Fruit fly (Drosophila melanogaster) whole organism, embryonic: ENCODE measurements around the gene CG9497.

Experiments used
- CG10147 ChIP-seq: fragments of 200-800 bp; sonication (Bioruptor generic); optimal IDR thresholded peaks from 2 replicates; lab custom pipeline; 2019; ENCODE audit warnings: missing biosample characterization, mild to moderate bottlenecking, missing genetic modification characterization, moderate library complexity
- CG1024 ChIP-seq: fragments of 200-800 bp; sonication (Bioruptor generic); IDR thresholded peaks from 2 replicates; pipeline ENCODE4 v1.3.6; 2022; ENCODE audit warnings: missing biosample characterization, missing genetic modification characterization
- CG10979 ChIP-seq: fragments of 200-800 bp; sonication (Bioruptor generic); optimal IDR thresholded peaks from 2 replicates; lab custom pipeline; 2018; ENCODE audit warnings: missing biosample characterization, mild to moderate bottlenecking, missing genetic modification characterization, moderate library complexity
- CG14965 ChIP-seq: fragments of 200-800 bp; sonication (Bioruptor generic); optimal IDR thresholded peaks from 2 replicates; lab custom pipeline; 2016; ENCODE audit warnings: missing biosample characterization, missing genetic modification characterization, borderline replicate concordance
- CG1529 ChIP-seq: fragments of 200-800 bp; sonication (Bioruptor generic); optimal IDR thresholded peaks from 3 replicates; lab custom pipeline; 2018; ENCODE audit warnings: missing biosample characterization, missing genetic modification characterization
- CG2202 ChIP-seq: fragments of 200-800 bp; sonication (Bioruptor generic); optimal IDR thresholded peaks from 2 replicates; lab custom pipeline; 2018; ENCODE audit warnings: missing biosample characterization, mild to moderate bottlenecking, missing genetic modification characterization
- CG32532 ChIP-seq: fragments of 200-800 bp; sonication (Bioruptor generic); IDR thresholded peaks from 2 replicates; pipeline ENCODE4 v1.3.6; 2022; ENCODE audit warnings: missing biosample characterization, missing genetic modification characterization
- CG33557 ChIP-seq: fragments of 200-800 bp; sonication (Bioruptor generic); optimal IDR thresholded peaks from 2 replicates; lab custom pipeline; 2019; ENCODE audit warnings: missing biosample characterization, mild to moderate bottlenecking, missing genetic modification characterization, moderate library complexity
- CG4424 ChIP-seq: fragments of 200-800 bp; sonication (Bioruptor generic); optimal IDR thresholded peaks from 3 replicates; lab custom pipeline; 2016; ENCODE audit warnings: missing biosample characterization, missing genetic modification characterization
- CG6272 ChIP-seq: fragments of 200-800 bp; sonication (Bioruptor generic); IDR thresholded peaks from 2 replicates; pipeline ENCODE4 v1.3.6; 2022; ENCODE audit warnings: missing biosample characterization, missing genetic modification characterization
- CG7271 ChIP-seq: fragments of 200-800 bp; sonication (Bioruptor generic); optimal IDR thresholded peaks from 2 replicates; lab custom pipeline; 2018; ENCODE audit warnings: missing biosample characterization, mild to moderate bottlenecking, missing genetic modification characterization, moderate library complexity
- CG7786 ChIP-seq: fragments of 200-800 bp; sonication (Bioruptor generic); optimal IDR thresholded peaks from 2 replicates; lab custom pipeline; 2016; ENCODE audit warnings: missing biosample characterization, missing genetic modification characterization
- CG9876 ChIP-seq: fragments of 200-800 bp; sonication (Bioruptor generic); optimal IDR thresholded peaks from 2 replicates; lab custom pipeline; 2016; ENCODE audit warnings: missing biosample characterization, missing genetic modification characterization
- CrebB ChIP-seq: fragments of 200-800 bp; sonication (Bioruptor generic); optimal IDR thresholded peaks from 3 replicates; lab custom pipeline; 2018; ENCODE audit warnings: missing biosample characterization, mild to moderate bottlenecking, missing genetic modification characterization
- Dfd ChIP-seq, 2 experiments: fragments of >200 bp; optimal IDR thresholded peaks; 2 replicates each; lab custom pipeline; 2017; ENCODE audit warnings: missing biosample characterization in 2 of 2, missing genetic modification characterization in 2 of 2
- Elba2 ChIP-seq: fragments of 200-800 bp; sonication (Bioruptor generic); optimal IDR thresholded peaks from 3 replicates; lab custom pipeline; 2016; ENCODE audit warnings: missing biosample characterization, missing genetic modification characterization
- Gsc ChIP-seq: fragments of 200-800 bp; sonication (Bioruptor generic); IDR thresholded peaks from 2 replicates; pipeline ENCODE4 v1.3.6; 2022; ENCODE audit warnings: missing biosample characterization, missing genetic modification characterization
- Mrtf ChIP-seq: fragments of 200-800 bp; sonication (Bioruptor generic); IDR thresholded peaks from 3 replicates; pipeline ENCODE4 v1.3.6; 2022; ENCODE audit warnings: missing biosample characterization, missing genetic modification characterization
- Oaz ChIP-seq: fragments of 200-800 bp; sonication (Bioruptor generic); IDR thresholded peaks from 2 replicates; pipeline ENCODE4 v1.3.6; 2022; ENCODE audit warnings: missing biosample characterization, missing genetic modification characterization
- Opbp ChIP-seq: fragments of 200-800 bp; sonication (Bioruptor generic); IDR thresholded peaks from 3 replicates; pipeline ENCODE4 v1.3.6; 2022; ENCODE audit warnings: missing biosample characterization, missing genetic modification characterization; ENCODE audit not compliant: partially characterized antibody
- Rfx ChIP-seq: fragments of 200-800 bp; sonication (Bioruptor generic); IDR thresholded peaks from 2 replicates; pipeline ENCODE4 v1.3.6; 2022; ENCODE audit warnings: missing biosample characterization, missing genetic modification characterization
- Six4 ChIP-seq: fragments of 200-800 bp; sonication (Bioruptor generic); optimal IDR thresholded peaks from 2 replicates; lab custom pipeline; 2016; ENCODE audit warnings: missing biosample characterization, missing genetic modification characterization
- Sry-β ChIP-seq: fragments of 200-800 bp; sonication (Bioruptor generic); optimal IDR thresholded peaks from 2 replicates; lab custom pipeline; 2018; ENCODE audit warnings: missing biosample characterization, mild to moderate bottlenecking, missing genetic modification characterization, moderate library complexity
- Vsx1 ChIP-seq: fragments of 200-800 bp; sonication (Bioruptor generic); optimal IDR thresholded peaks from 2 replicates; lab custom pipeline; 2017; ENCODE audit warnings: missing biosample characterization, mild to moderate bottlenecking, missing genetic modification characterization, missing genetic modification reagents
- ase ChIP-seq: fragments of 200-800 bp; sonication (Bioruptor generic); IDR thresholded peaks from 3 replicates; pipeline ENCODE4 v1.3.6; 2022; ENCODE audit warnings: missing biosample characterization, missing genetic modification characterization
- cad ChIP-seq: fragments of >200 bp; optimal IDR thresholded peaks from 2 replicates; lab custom pipeline; 2017; ENCODE audit warnings: missing biosample characterization, missing genetic modification characterization
- caup ChIP-seq: fragments of 200-800 bp; sonication (Bioruptor generic); optimal IDR thresholded peaks from 3 replicates; lab custom pipeline; 2017; ENCODE audit warnings: missing biosample characterization, mild to moderate bottlenecking, missing genetic modification characterization, moderate library complexity; ENCODE audit not compliant: severe bottlenecking
- chm ChIP-seq: fragments of 200-800 bp; sonication (Bioruptor generic); IDR thresholded peaks from 2 replicates; pipeline ENCODE4 v1.3.6; 2022; ENCODE audit warnings: missing biosample characterization, missing genetic modification characterization
- ind ChIP-seq: fragments of 200-800 bp; sonication (Bioruptor generic); optimal IDR thresholded peaks from 3 replicates; lab custom pipeline; 2016; ENCODE audit warnings: missing biosample characterization, missing genetic modification characterization
- lbe ChIP-seq: fragments of 200-800 bp; sonication (Bioruptor generic); optimal IDR thresholded peaks from 2 replicates; lab custom pipeline; 2016; ENCODE audit warnings: missing biosample characterization, mild to moderate bottlenecking, missing genetic modification characterization
- prd ChIP-seq, 3 experiments: fragments of >200 bp in 2 of 3; fragments of 200-800 bp in 1 of 3; sonication (Bioruptor generic) in 1 of 3; optimal IDR thresholded peaks in 2 of 3; IDR thresholded peaks in 1 of 3; 2 replicates in 2 of 3; 3 replicates in 1 of 3; pipeline versions ENCODE4 v1.3.6 to Lab custom; 2017 to 2022; ENCODE audit warnings: missing biosample characterization in 1 of 3, missing genetic modification characterization in 1 of 3
- pum ChIP-seq: fragments of 200-800 bp; sonication (Bioruptor generic); optimal IDR thresholded peaks from 2 replicates; lab custom pipeline; 2016; ENCODE audit warnings: missing biosample characterization, missing genetic modification characterization
- sc ChIP-seq, 3 experiments: fragments of >200 bp in 2 of 3; fragments of 200-800 bp in 1 of 3; sonication (Bioruptor generic) in 1 of 3; optimal IDR thresholded peaks; 2 replicates in 2 of 3; 3 replicates in 1 of 3; lab custom pipeline; 2017; ENCODE audit warnings: mild to moderate bottlenecking in 1 of 3, missing biosample characterization in 1 of 3, missing genetic modification characterization in 1 of 3, missing genetic modification reagents in 1 of 3
- ssp ChIP-seq: fragments of 200-800 bp; sonication (Bioruptor generic); IDR thresholded peaks from 2 replicates; pipeline ENCODE4 v1.3.6; 2022; ENCODE audit warnings: missing biosample characterization, missing genetic modification characterization
- tin ChIP-seq: fragments of 200-800 bp; sonication (Bioruptor generic); optimal IDR thresholded peaks from 3 replicates; lab custom pipeline; 2016; ENCODE audit warnings: missing biosample characterization, missing genetic modification characterization
- tll ChIP-seq, 2 experiments: fragments of 200-800 bp in 1 of 2; fragments of >200 bp in 1 of 2; sonication (Bioruptor generic) in 1 of 2; optimal IDR thresholded peaks; 2 replicates each; lab custom pipeline; 2017 to 2019; ENCODE audit warnings: missing biosample characterization in 2 of 2, missing genetic modification characterization in 2 of 2, mild to moderate bottlenecking in 1 of 2, moderate library complexity in 1 of 2
- zen ChIP-seq: fragments of 200-800 bp; sonication (Bioruptor generic); optimal IDR thresholded peaks from 3 replicates; lab custom pipeline; 2018; ENCODE audit warnings: missing biosample characterization, mild to moderate bottlenecking, missing genetic modification characterization, moderate library complexity
- zf30C ChIP-seq: fragments of 200-800 bp; sonication (Bioruptor generic); optimal IDR thresholded peaks from 3 replicates; lab custom pipeline; 2018; ENCODE audit warnings: missing biosample characterization, mild to moderate bottlenecking, missing genetic modification characterization

Gene CG9497

dm6 chr2L:6373141-6373540 lies 24.9 kb upstream of the CG9497 start:
- TF ChIP-seq prd (optimal IDR thresholded peaks at IDR 0.05; lab: Kevin White, UChicago) (no peak), prd (GFP tag; IDR thresholded peaks at IDR 0.05; lab: Robert Waterston, UW) (no peak), zen (tag; lab: Kevin White, UChicago) (peak; percentile 95), CG7271 (tag; lab: Kevin White, UChicago) (peak; percentile 14), chm (GFP tag; lab: Robert Waterston, UW) (no peak), ssp (GFP tag; lab: Robert Waterston, UW) (no peak), ase (GFP tag; lab: Robert Waterston, UW) (no peak), CG4424 (GFP tag; lab: Kevin White, UChicago) (no peak), Sry-β (no peak), CrebB (no peak), ind (GFP tag; lab: Kevin White, UChicago) (no peak), tin (GFP tag; lab: Kevin White, UChicago) (no peak), Gsc (GFP tag; lab: Robert Waterston, UW) (no peak), tll (GFP tag; optimal IDR thresholded peaks at IDR 0.05; lab: Kevin White, UChicago) (peak in 1 of 2 experiments; percentile 10), Mrtf (GFP tag; lab: Robert Waterston, UW) (no peak), CG10147 (no peak), CG6272 (GFP tag; lab: Robert Waterston, UW) (no peak), Six4 (GFP tag; lab: Kevin White, UChicago) (no peak), CG2202 (tag; lab: Kevin White, UChicago) (no peak), cad (GFP tag; lab: Kevin White, UChicago) (peak; percentile 49), CG1024 (GFP tag; lab: Robert Waterston, UW) (no peak), CG32532 (GFP tag; lab: Robert Waterston, UW) (no peak), Elba2 (no peak), Dfd (GFP tag; optimal IDR thresholded peaks at IDR 0.05; lab: Kevin White, UChicago) (no peak), Vsx1 (GFP tag; lab: Kevin White, UChicago) (no peak), lbe (no peak), CG1529 (GFP tag; lab: Kevin White, UChicago) (no peak), CG10979 (no peak)

- TF ChIP-seq Oaz (GFP tag; lab: Robert Waterston, UW) (no peak), CG14965 (no peak), zf30C (GFP tag; lab: Kevin White, UChicago) (no peak), CG6272 (GFP tag; lab: Robert Waterston, UW) (no peak), CG9876 (GFP tag; lab: Kevin White, UChicago) (no peak), Opbp (no peak), CG7786 (no peak), sc (optimal IDR thresholded peaks at IDR 0.05; lab: Kevin White, UChicago) (no peak), sc (GFP tag; optimal IDR thresholded peaks at IDR 0.05; lab: Kevin White, UChicago) (no peak), CG33557 (GFP tag; lab: Kevin White, UChicago) (no peak), caup (no peak), pum (GFP tag; lab: Kevin White, UChicago) (no peak), Rfx (no peak)
- TF ChIP-seq, all 482 proteins: peak for 0
Measured at dm6 chr2L:6372088-6372487, 23.9 kb upstream of the CG9497 start, which contains the start of gene slam. Gene slam (plus strand): TSS chr2L:6372388.
